Fruit fly (Drosophila melanogaster) whole organism, embryonic: Measurements from ENCODE around the gene CG4570.

Experiments used
- Bdp1 ChIP-seq: fragments of 200-800 bp; sonication (Bioruptor generic); optimal IDR thresholded peaks from 3 replicates; lab custom pipeline; 2016; ENCODE audit warnings: missing biosample characterization, missing genetic modification characterization
- CG10431 ChIP-seq: fragments of 200-800 bp; sonication (Bioruptor generic); optimal IDR thresholded peaks from 3 replicates; lab custom pipeline; 2018; ENCODE audit warnings: missing biosample characterization, mild to moderate bottlenecking, missing genetic modification characterization
- CG11247 ChIP-seq: fragments of 200-800 bp; sonication (Bioruptor generic); IDR thresholded peaks from 2 replicates; pipeline ENCODE4 v1.3.6; 2022; ENCODE audit warnings: missing biosample characterization, missing genetic modification characterization
- CG13296 ChIP-seq: fragments of 200-800 bp; sonication (Bioruptor generic); optimal IDR thresholded peaks from 3 replicates; lab custom pipeline; 2018; ENCODE audit warnings: missing biosample characterization, mild to moderate bottlenecking, missing genetic modification characterization
- CG15696 ChIP-seq: fragments of 200-800 bp; sonication (Bioruptor generic); optimal IDR thresholded peaks from 2 replicates; lab custom pipeline; 2019; ENCODE audit warnings: missing biosample characterization, mild to moderate bottlenecking, missing genetic modification characterization, moderate library complexity
- CG16815 ChIP-seq: fragments of 200-800 bp; sonication (Bioruptor generic); optimal IDR thresholded peaks from 3 replicates; lab custom pipeline; 2017; ENCODE audit warnings: missing biosample characterization, mild to moderate bottlenecking, missing genetic modification characterization
- CG17361 ChIP-seq: fragments of 200-800 bp; sonication (Bioruptor generic); IDR thresholded peaks from 3 replicates; pipeline ENCODE4 v1.3.6; 2022; ENCODE audit warnings: missing biosample characterization, missing genetic modification characterization
- CG18262 ChIP-seq: fragments of 200-800 bp; optimal IDR thresholded peaks from 3 replicates; lab custom pipeline; 2019; ENCODE audit warnings: missing biosample characterization, mild to moderate bottlenecking, missing genetic modification characterization, moderate library complexity
- CG2116 ChIP-seq: fragments of 200-800 bp; sonication (Bioruptor generic); optimal IDR thresholded peaks from 3 replicates; lab custom pipeline; 2018; ENCODE audit warnings: missing biosample characterization, mild to moderate bottlenecking, missing genetic modification characterization
- CG30431 ChIP-seq: fragments of 200-800 bp; sonication (Bioruptor generic); optimal IDR thresholded peaks from 2 replicates; lab custom pipeline; 2017; ENCODE audit warnings: missing biosample characterization, missing genetic modification characterization
- CG4404 ChIP-seq: fragments of 200-800 bp; sonication (Bioruptor generic); IDR thresholded peaks from 2 replicates; pipeline ENCODE4 v1.3.6; 2022; ENCODE audit warnings: missing biosample characterization, missing genetic modification characterization
- CG4820 ChIP-seq: fragments of 200-800 bp; sonication (Bioruptor generic); optimal IDR thresholded peaks from 3 replicates; lab custom pipeline; 2016; ENCODE audit warnings: missing biosample characterization, missing genetic modification characterization
- CoRest ChIP-seq: fragments of 200-800 bp; sonication (Bioruptor generic); optimal IDR thresholded peaks from 3 replicates; lab custom pipeline; 2018; ENCODE audit warnings: missing biosample characterization, mild to moderate bottlenecking, missing genetic modification characterization, moderate library complexity
- Dad ChIP-seq: fragments of 200-800 bp; sonication (Bioruptor generic); optimal IDR thresholded peaks from 3 replicates; lab custom pipeline; 2016; ENCODE audit warnings: missing biosample characterization, missing genetic modification characterization
- Dip3 ChIP-seq: fragments of 200-800 bp; sonication (Bioruptor generic); optimal IDR thresholded peaks from 3 replicates; lab custom pipeline; 2016; ENCODE audit warnings: missing biosample characterization, missing genetic modification characterization
- E2f2 ChIP-seq: fragments of 200-800 bp; sonication (Bioruptor generic); IDR thresholded peaks from 2 replicates; pipeline ENCODE4 v1.3.6; 2022; ENCODE audit warnings: missing biosample characterization, missing genetic modification characterization
- Ets65A ChIP-seq: fragments of 200-800 bp; sonication (Bioruptor generic); peaks from one replicate; lab custom pipeline; 2016; ENCODE audit warnings: missing biosample characterization, missing genetic modification characterization
- Gsc ChIP-seq: fragments of 200-800 bp; sonication (Bioruptor generic); IDR thresholded peaks from 2 replicates; pipeline ENCODE4 v1.3.6; 2022; ENCODE audit warnings: missing biosample characterization, missing genetic modification characterization
- HLH3B ChIP-seq: fragments of 200-800 bp; sonication (Bioruptor generic); IDR thresholded peaks from 2 replicates; pipeline ENCODE4 v1.3.6; 2022; ENCODE audit warnings: missing biosample characterization, missing genetic modification characterization
- NC2β ChIP-seq: fragments of 200-800 bp; sonication (Bioruptor generic); optimal IDR thresholded peaks from 2 replicates; lab custom pipeline; 2016; ENCODE audit warnings: missing biosample characterization, missing genetic modification characterization
- Nf-YA ChIP-seq: fragments of 200-800 bp; sonication (Bioruptor generic); IDR thresholded peaks from 2 replicates; pipeline ENCODE4 v1.3.6; 2022; ENCODE audit warnings: missing biosample characterization, missing genetic modification characterization
- Opbp ChIP-seq: fragments of 200-800 bp; sonication (Bioruptor generic); IDR thresholded peaks from 3 replicates; pipeline ENCODE4 v1.3.6; 2022; ENCODE audit warnings: missing biosample characterization, missing genetic modification characterization; ENCODE audit not compliant: partially characterized antibody
- Optix ChIP-seq: fragments of 200-800 bp; sonication (Bioruptor generic); IDR thresholded peaks from 3 replicates; pipeline ENCODE4 v1.3.6; 2022; ENCODE audit warnings: missing biosample characterization, missing genetic modification characterization
- Rx ChIP-seq: fragments of 200-800 bp; sonication (Bioruptor generic); IDR thresholded peaks from 2 replicates; pipeline ENCODE4 v1.3.6; 2022; ENCODE audit warnings: missing biosample characterization, missing genetic modification characterization
- Xrp1 ChIP-seq: fragments of 200-800 bp; sonication (Bioruptor generic); IDR thresholded peaks from 2 replicates; pipeline ENCODE4 v1.3.6; 2022; ENCODE audit warnings: missing biosample characterization, missing genetic modification characterization
- ase ChIP-seq: fragments of 200-800 bp; sonication (Bioruptor generic); IDR thresholded peaks from 3 replicates; pipeline ENCODE4 v1.3.6; 2022; ENCODE audit warnings: missing biosample characterization, missing genetic modification characterization
- caup ChIP-seq: fragments of 200-800 bp; sonication (Bioruptor generic); optimal IDR thresholded peaks from 3 replicates; lab custom pipeline; 2017; ENCODE audit warnings: missing biosample characterization, mild to moderate bottlenecking, missing genetic modification characterization, moderate library complexity; ENCODE audit not compliant: severe bottlenecking
- croc ChIP-seq: fragments of 200-800 bp; sonication (Bioruptor generic); conservative IDR thresholded peaks from 3 replicates; pipeline ENCODE4 v1.3.6; 2022; ENCODE audit warnings: missing biosample characterization, missing genetic modification characterization
- cwo ChIP-seq: fragments of 200-800 bp; sonication (Bioruptor generic); optimal IDR thresholded peaks from 3 replicates; lab custom pipeline; 2017; ENCODE audit warnings: missing biosample characterization, missing genetic modification characterization, mild to moderate bottlenecking, moderate library complexity, missing genetic modification reagents
- dan ChIP-seq: fragments of 200-800 bp; sonication (Bioruptor generic); IDR thresholded peaks from 2 replicates; pipeline ENCODE4 v1.3.6; 2022; ENCODE audit warnings: missing biosample characterization, missing genetic modification characterization
- esg ChIP-seq: fragments of 200-800 bp; sonication (Bioruptor generic); conservative IDR thresholded peaks from 2 replicates; pipeline ENCODE4 v1.3.6; 2022; ENCODE audit warnings: missing biosample characterization, missing genetic modification characterization
- ewg ChIP-seq: fragments of 200-800 bp; sonication (Bioruptor generic); optimal IDR thresholded peaks from 3 replicates; lab custom pipeline; 2017; ENCODE audit warnings: mild to moderate bottlenecking, missing biosample characterization, missing genetic modification reagents, missing genetic modification characterization
- gce ChIP-seq: fragments of 200-800 bp; sonication (Bioruptor generic); IDR thresholded peaks from 3 replicates; pipeline ENCODE4 v1.3.6; 2022; ENCODE audit warnings: missing biosample characterization, missing genetic modification characterization
- gfzf ChIP-seq: fragments of 200-800 bp; sonication (Bioruptor generic); optimal IDR thresholded peaks from 2 replicates; lab custom pipeline; 2016; ENCODE audit warnings: missing biosample characterization, mild to moderate bottlenecking, missing genetic modification characterization, moderate library complexity
- ham ChIP-seq: fragments of 200-800 bp; sonication (Bioruptor generic); IDR thresholded peaks from 2 replicates; pipeline ENCODE4 v1.3.6; 2022; ENCODE audit warnings: missing biosample characterization, missing genetic modification characterization
- hb ChIP-seq: fragments of 200-800 bp; sonication (Bioruptor generic); IDR thresholded peaks from 3 replicates; pipeline ENCODE4 v1.3.6; 2022; ENCODE audit warnings: missing biosample characterization, missing genetic modification characterization; ENCODE audit not compliant: partially characterized antibody
- hkb ChIP-seq, 2 experiments: fragments of 200-800 bp in 1 of 2; fragments of >200 bp in 1 of 2; sonication (Bioruptor generic) in 1 of 2; IDR thresholded peaks in 1 of 2; optimal IDR thresholded peaks in 1 of 2; 2 replicates each; pipeline versions ENCODE4 v1.3.6 to Lab custom; 2017 to 2022; ENCODE audit warnings: missing biosample characterization in 1 of 2, missing genetic modification characterization in 1 of 2
- lab ChIP-seq: fragments of 200-800 bp; sonication (Bioruptor generic); optimal IDR thresholded peaks from 3 replicates; lab custom pipeline; 2017; ENCODE audit warnings: missing biosample characterization, missing genetic modification characterization, mild to moderate bottlenecking, moderate library complexity, missing genetic modification reagents
- maf-S ChIP-seq: fragments of 200-800 bp; sonication (Bioruptor generic); optimal IDR thresholded peaks from 2 replicates; lab custom pipeline; 2016; ENCODE audit warnings: missing biosample characterization, missing genetic modification characterization
- mld ChIP-seq: fragments of 200-800 bp; sonication (Bioruptor generic); IDR thresholded peaks from 3 replicates; pipeline ENCODE4 v1.3.6; 2022; ENCODE audit warnings: missing biosample characterization, missing genetic modification characterization; ENCODE audit not compliant: partially characterized antibody
- nau ChIP-seq: fragments of 200-800 bp; sonication (Bioruptor generic); optimal IDR thresholded peaks from 3 replicates; lab custom pipeline; 2017; ENCODE audit warnings: missing biosample characterization, mild to moderate bottlenecking, missing genetic modification characterization, missing genetic modification reagents
- pb ChIP-seq: fragments of 200-800 bp; sonication (Bioruptor generic); optimal IDR thresholded peaks from 3 replicates; lab custom pipeline; 2016; ENCODE audit warnings: missing biosample characterization, missing genetic modification characterization
- psq ChIP-seq: fragments of 200-800 bp; sonication (Bioruptor generic); optimal IDR thresholded peaks from 2 replicates; lab custom pipeline; 2017; ENCODE audit warnings: missing biosample characterization, missing genetic modification characterization
- shn ChIP-seq: fragments of 200-800 bp; sonication (Bioruptor generic); optimal IDR thresholded peaks from 3 replicates; lab custom pipeline; 2016; ENCODE audit warnings: missing biosample characterization, missing genetic modification characterization
- slou ChIP-seq: fragments of 200-800 bp; sonication (Bioruptor generic); optimal IDR thresholded peaks from 3 replicates; lab custom pipeline; 2016; ENCODE audit warnings: missing biosample characterization, missing genetic modification characterization
- sr ChIP-seq: fragments of 200-800 bp; sonication (Bioruptor generic); IDR thresholded peaks from 3 replicates; pipeline ENCODE4 v1.3.6; 2022; ENCODE audit warnings: missing biosample characterization, missing genetic modification characterization
- tin ChIP-seq: fragments of 200-800 bp; sonication (Bioruptor generic); optimal IDR thresholded peaks from 3 replicates; lab custom pipeline; 2016; ENCODE audit warnings: missing biosample characterization, missing genetic modification characterization
- vnd ChIP-seq: fragments of 200-800 bp; sonication (Bioruptor generic); IDR thresholded peaks from 3 replicates; pipeline ENCODE4 v1.3.6; 2022; ENCODE audit warnings: missing biosample characterization, missing genetic modification characterization; ENCODE audit not compliant: partially characterized antibody
- vvl ChIP-seq: fragments of 200-800 bp; sonication (Bioruptor generic); IDR thresholded peaks from 2 replicates; pipeline ENCODE4 v1.3.6; 2022; ENCODE audit warnings: missing biosample characterization, missing genetic modification characterization
- zen2 ChIP-seq: fragments of 200-800 bp; sonication (Bioruptor generic); IDR thresholded peaks from 3 replicates; pipeline ENCODE4 v1.3.6; 2022; ENCODE audit warnings: missing biosample characterization, missing genetic modification characterization; ENCODE audit not compliant: partially characterized antibody

The CG4570 gene

DNA sequence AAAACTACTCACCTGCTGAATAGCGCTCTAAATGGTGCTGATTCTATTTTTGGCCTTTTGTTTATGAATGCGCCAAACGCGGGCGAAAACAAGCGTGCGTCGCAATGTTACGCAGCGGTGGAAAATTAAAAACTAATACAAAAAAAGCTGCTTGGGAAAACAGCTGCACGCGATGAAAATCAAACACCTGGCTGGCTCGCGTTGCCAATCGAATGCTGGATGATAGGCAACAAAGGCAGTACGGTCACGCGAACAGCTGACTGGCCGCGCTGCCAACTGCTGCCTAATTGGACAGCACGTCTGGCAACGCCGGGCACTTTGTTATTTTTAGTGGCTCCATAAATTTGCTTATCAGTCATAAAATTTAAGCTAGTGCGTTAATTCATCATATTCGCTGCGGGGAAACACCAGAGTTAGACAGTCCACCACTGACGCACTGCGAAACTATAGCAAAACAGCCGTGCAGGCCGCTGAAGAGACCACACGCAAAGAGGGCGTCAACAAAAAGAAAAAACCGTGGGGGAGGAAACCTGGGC lies 11.9 kb downstream of the CG4570 start, which contains the start of the genes SelR and Tsp86D (continued):
- TF ChIP-seq Bdp1 (GFP tag; lab: Kevin White, UChicago) (no peak), Optix (GFP tag; lab: Robert Waterston, UW) (0 out of 3 replicates have a peak, but pooled peaks have one; percentile 33), CG16815 (GFP tag; lab: Kevin White, UChicago) (no peak), pb (GFP tag; lab: Kevin White, UChicago) (no peak), tin (GFP tag; lab: Kevin White, UChicago) (no peak), dan (GFP tag; lab: Robert Waterston, UW) (no peak), ewg (GFP tag; lab: Kevin White, UChicago) (peak; percentile 24), Opbp (GFP tag; lab: Robert Waterston, UW) (peak; percentile 76), Dad (GFP tag; lab: Kevin White, UChicago) (no peak), Xrp1 (GFP tag; lab: Robert Waterston, UW) (no peak), nau (GFP tag; lab: Kevin White, UChicago) (peak; percentile 89), Dip3 (no peak), hkb (optimal IDR thresholded peaks at IDR 0.05; lab: Kevin White, UChicago) (peak; percentile 61), hkb (GFP tag; IDR thresholded peaks at IDR 0.05; lab: Robert Waterston, UW) (no peak), maf-S (GFP tag; lab: Kevin White, UChicago) (no peak), E2f2 (GFP tag; lab: Robert Waterston, UW) (peak; percentile 7; the same call in 1 of the 2 replicates), slou (GFP tag; lab: Kevin White, UChicago) (no peak), CG18262 (tag; lab: Kevin White, UChicago) (peak; percentile 16), hb (0 out of 3 replicates have a peak, but pooled peaks have one; percentile 28), mld (no peak), Nf-YA (GFP tag; lab: Robert Waterston, UW) (0 out of 2 replicates have a peak, but pooled peaks have one; percentile 11), psq (GFP tag; lab: Kevin White, UChicago) (no peak), lab (GFP tag; lab: Kevin White, UChicago) (peak; percentile 78), vvl (GFP tag; lab: Robert Waterston, UW) (peak; percentile 33), CG13296 (peak; percentile 73), Rx (GFP tag; lab: Robert Waterston, UW) (no peak; the same call in 1 of the 2 replicates), ham (no peak), Gsc (no peak), gce (no peak), CoRest (tag; lab: Kevin White, UChicago) (peak; percentile 20), CG2116 (peak; percentile 45), caup (GFP tag; lab: Kevin White, UChicago) (peak; percentile 42), CG10431 (GFP tag; lab: Kevin White, UChicago) (peak; percentile 25), CG15696 (tag; lab: Kevin White, UChicago) (no peak), CG4820 (no peak), sr (GFP tag; lab: Robert Waterston, UW) (no peak), CG11247 (GFP tag; lab: Robert Waterston, UW) (no peak), NC2β (GFP tag; lab: Kevin White, UChicago) (peak; percentile 31), esg (GFP tag; lab: Robert Waterston, UW) (no peak), gfzf (GFP tag; lab: Kevin White, UChicago) (peak; percentile 66), CG4404 (GFP tag; lab: Robert Waterston, UW) (no peak), Ets65A (GFP tag; lab: Kevin White, UChicago) (no peak), CG30431 (GFP tag; lab: Kevin White, UChicago) (no peak), ase (GFP tag; lab: Robert Waterston, UW) (no peak), CG17361 (GFP tag; lab: Robert Waterston, UW) (no peak), shn (GFP tag; lab: Kevin White, UChicago) (no peak), croc (no peak), zen2 (GFP tag; lab: Robert Waterston, UW) (no peak; the same call in 2 of the 3 replicates), vnd (GFP tag; lab: Robert Waterston, UW) (no peak), cwo (peak; percentile 47), HLH3B (GFP tag; lab: Robert Waterston, UW) (0 out of 2 replicates have a peak, but pooled peaks have one; percentile 11)
